Fruit fly (Drosophila melanogaster) whole organism: ENCODE data around the gene CG11726.

Source experiments
- CG8478 ChIP-seq: fragments of >200 bp; optimal IDR thresholded peaks from 2 replicates; lab custom pipeline; 2018; ENCODE audit warnings: inconsistent platforms
- Dll ChIP-seq: fragments of >200 bp; optimal IDR thresholded peaks from 2 replicates; lab custom pipeline; 2017
- EcR ChIP-seq, 2 experiments: fragments of >200 bp; optimal IDR thresholded peaks; 2 replicates each; lab custom pipeline; 2017; ENCODE audit warnings: missing biosample characterization in 2 of 2, missing genetic modification characterization in 2 of 2, missing genetic modification reagents in 2 of 2
- pan ChIP-seq: fragments of >200 bp; optimal IDR thresholded peaks from 2 replicates; lab custom pipeline; 2017
- psq ChIP-seq: fragments of >200 bp; optimal IDR thresholded peaks from 2 replicates; lab custom pipeline; 2017
- usp ChIP-seq: fragments of >200 bp; optimal IDR thresholded peaks from 2 replicates; lab custom pipeline; 2017; ENCODE audit warnings: missing biosample characterization, missing genetic modification characterization, mixed read lengths

- no peak for TF ChIP-seq CG8478 (lab: Kevin White, UChicago)
- TF ChIP-seq usp (GFP tag; lab: Kevin White, UChicago) = no peak
- no peak for TF ChIP-seq pan (lab: Kevin White, UChicago)
- TF ChIP-seq psq (lab: Kevin White, UChicago) = no peak
- no peak for TF ChIP-seq Dll (lab: Kevin White, UChicago)
- no peak for TF ChIP-seq EcR (GFP tag; optimal IDR thresholded peaks at IDR 0.05; lab: Kevin White, UChicago)
Measured at dm6 chr3L:11371342-11371741, 23.1 kb upstream of the CG11726 start.
